Worm (Caenorhabditis elegans) whole organism, L4 larva: ENCODE results near the gene T13H10.2.

Experiments
- F10B5.3 ChIP-seq: sonication (generic microtip); optimal IDR thresholded peaks from 2 replicates; lab custom pipeline; 2016; ENCODE audit warnings: mild to moderate bottlenecking, missing genetic modification characterization, missing compliant biosample characterization
- R02D3.7 ChIP-seq: fragments of 150-350 bp; sonication (generic microtip); optimal IDR thresholded peaks from 3 replicates; lab custom pipeline; 2014; ENCODE audit warnings: missing biosample characterization, missing genetic modification characterization
- T20F7.1 ChIP-seq: fragments of 200-800 bp; sonication (Bioruptor generic); optimal IDR thresholded peaks from 2 replicates; lab custom pipeline; 2018; ENCODE audit warnings: mild to moderate bottlenecking, missing genetic modification characterization, missing compliant biosample characterization
- Y75B8A.6 ChIP-seq: fragments of 200-800 bp; sonication (Bioruptor generic); IDR thresholded peaks from 2 replicates; pipeline ENCODE4 v1.3.6; 2022; ENCODE audit warnings: missing genetic modification reagents, missing genetic modification characterization, missing compliant biosample characterization
- aly-2 ChIP-seq: sonication (generic microtip); optimal IDR thresholded peaks from 2 replicates; lab custom pipeline; 2018; ENCODE audit warnings: missing biosample characterization, missing genetic modification characterization
- ama-1 ChIP-seq: fragments of 150-350 bp; optimal IDR thresholded peaks from 2 replicates; lab custom pipeline; 2014; ENCODE audit warnings: inconsistent platforms, mixed read lengths
- ceh-20 ChIP-seq: fragments of 200-800 bp; sonication (Bioruptor generic); IDR thresholded peaks from 2 replicates; pipeline ENCODE4 v1.3.6; 2022; ENCODE audit warnings: missing genetic modification reagents, missing genetic modification characterization, missing compliant biosample characterization
- ceh-44 ChIP-seq: fragments of 200-800 bp; sonication (Bioruptor generic); IDR thresholded peaks from 2 replicates; pipeline ENCODE4 v1.3.6; 2022; ENCODE audit warnings: missing genetic modification reagents, missing genetic modification characterization, missing compliant biosample characterization
- ceh-62 ChIP-seq: sonication (generic microtip); optimal IDR thresholded peaks from 2 replicates; lab custom pipeline; 2017; ENCODE audit warnings: missing biosample characterization, missing genetic modification characterization
- ctbp-1 ChIP-seq: fragments of 200-800 bp; sonication (Bioruptor generic); IDR thresholded peaks from 2 replicates; pipeline ENCODE4 v1.3.6; 2022; ENCODE audit warnings: missing genetic modification reagents, missing genetic modification characterization, missing compliant biosample characterization
- daf-16 ChIP-seq, 3 experiments: sonication (generic microtip); optimal IDR thresholded peaks; 2 replicates each; lab custom pipeline; 2016 to 2017; ENCODE audit warnings: missing genetic modification characterization in 3 of 3, missing genetic modification reagents in 3 of 3, mild to moderate bottlenecking in 2 of 3, missing compliant biosample characterization in 2 of 3, missing biosample characterization in 1 of 3, moderate library complexity in 1 of 3
- egl-43 ChIP-seq: fragments of 200-800 bp; sonication (Bioruptor generic); IDR thresholded peaks from 2 replicates; pipeline ENCODE4 v1.3.6; 2022; ENCODE audit warnings: missing genetic modification reagents, missing genetic modification characterization, missing compliant biosample characterization
- gei-8 ChIP-seq: fragments of 200-800 bp; sonication (Bioruptor generic); optimal IDR thresholded peaks from 2 replicates; lab custom pipeline; 2018; ENCODE audit warnings: mild to moderate bottlenecking, missing genetic modification characterization, missing compliant biosample characterization
- hlh-11 ChIP-seq: fragments of 200-800 bp; sonication (Bioruptor generic); optimal IDR thresholded peaks from 2 replicates; lab custom pipeline; 2018; ENCODE audit warnings: mild to moderate bottlenecking, missing genetic modification characterization, missing compliant biosample characterization
- lin-1 ChIP-seq: fragments of 200-800 bp; sonication (Bioruptor generic); IDR thresholded peaks from 2 replicates; pipeline ENCODE4 v1.3.6; 2022; ENCODE audit warnings: missing genetic modification reagents, missing genetic modification characterization, missing compliant biosample characterization
- lin-13 ChIP-seq: fragments of 150-350 bp; optimal IDR thresholded peaks from 2 replicates; lab custom pipeline; 2014; ENCODE audit warnings: missing biosample characterization, missing genetic modification reagents, missing genetic modification characterization
- lin-15B ChIP-seq: fragments of 150-350 bp; sonication (generic microtip); optimal IDR thresholded peaks from 3 replicates; lab custom pipeline; 2014; ENCODE audit warnings: missing biosample characterization, missing genetic modification characterization
- mdl-1 ChIP-seq, 2 experiments: fragments of 150-350 bp in 1 of 2; sonication (generic microtip) in 1 of 2; optimal IDR thresholded peaks; 2 replicates each; lab custom pipeline; 2014 to 2017; ENCODE audit warnings: missing biosample characterization in 2 of 2, missing genetic modification characterization in 2 of 2
- mdt-29 ChIP-seq: fragments of 200-800 bp; sonication (Bioruptor generic); IDR thresholded peaks from 2 replicates; pipeline ENCODE4 v1.3.6; 2022; ENCODE audit warnings: missing genetic modification reagents, missing genetic modification characterization, missing compliant biosample characterization
- mes-2 ChIP-seq: sonication (generic microtip); optimal IDR thresholded peaks from 2 replicates; lab custom pipeline; 2016; ENCODE audit warnings: missing genotype, mild to moderate bottlenecking, missing genetic modification characterization, missing compliant biosample characterization; ENCODE audit not compliant: poor library complexity, severe bottlenecking
- mxl-3 ChIP-seq: fragments of 200-800 bp; sonication (Bioruptor generic); optimal IDR thresholded peaks from 2 replicates; lab custom pipeline; 2018; ENCODE audit warnings: mild to moderate bottlenecking, missing genetic modification characterization, missing compliant biosample characterization
- nhr-10 ChIP-seq: fragments of 150-350 bp; optimal IDR thresholded peaks from 2 replicates; lab custom pipeline; 2014; ENCODE audit warnings: missing biosample characterization, missing genetic modification characterization
- nhr-11 ChIP-seq: fragments of 150-350 bp; optimal IDR thresholded peaks from 2 replicates; lab custom pipeline; 2014; ENCODE audit warnings: missing biosample characterization, missing genetic modification characterization
- nhr-111 ChIP-seq: fragments of 200-800 bp; sonication (Bioruptor generic); optimal IDR thresholded peaks from 2 replicates; lab custom pipeline; 2018; ENCODE audit warnings: mild to moderate bottlenecking, missing genetic modification characterization, missing compliant biosample characterization
- nhr-41 ChIP-seq: fragments of 200-800 bp; sonication (Bioruptor generic); IDR thresholded peaks from 2 replicates; pipeline ENCODE4 v1.3.6; 2022; ENCODE audit warnings: missing genetic modification reagents, missing genetic modification characterization, missing compliant biosample characterization
- nhr-48 ChIP-seq: sonication (generic microtip); optimal IDR thresholded peaks from 2 replicates; lab custom pipeline; 2016; ENCODE audit warnings: mild to moderate bottlenecking, missing genetic modification characterization, missing compliant biosample characterization
- nhr-76 ChIP-seq: fragments of 150-350 bp; optimal IDR thresholded peaks from 2 replicates; lab custom pipeline; 2014; ENCODE audit warnings: missing biosample characterization, missing genetic modification characterization
- sdz-12 ChIP-seq: fragments of 200-800 bp; sonication (Bioruptor generic); optimal IDR thresholded peaks from 2 replicates; lab custom pipeline; 2018; ENCODE audit warnings: mild to moderate bottlenecking, missing genetic modification characterization, missing compliant biosample characterization
- skn-1 ChIP-seq: fragments of 150-350 bp; optimal IDR thresholded peaks from 2 replicates; lab custom pipeline; 2014; ENCODE audit warnings: missing biosample characterization, missing genetic modification characterization
- snpc-4 ChIP-seq: fragments of 150-350 bp; optimal IDR thresholded peaks from 2 replicates; lab custom pipeline; 2014; ENCODE audit warnings: missing biosample characterization, missing genetic modification characterization
- tra-1 ChIP-seq: fragments of 200-800 bp; sonication (Bioruptor generic); IDR thresholded peaks from 2 replicates; pipeline ENCODE4 v1.3.6; 2022; ENCODE audit warnings: missing genetic modification reagents, missing genetic modification characterization, missing compliant biosample characterization
- unc-39 ChIP-seq: sonication (generic microtip); optimal IDR thresholded peaks from 2 replicates; lab custom pipeline; 2017; ENCODE audit warnings: missing biosample characterization, missing genetic modification characterization
- unc-62 ChIP-seq, 3 experiments: fragments of 150-350 bp in 1 of 3; sonication (generic microtip); optimal IDR thresholded peaks in 2 of 3; peaks in 1 of 3; 1 replicate in 1 of 3; 2 replicates in 2 of 3; lab custom pipeline; 2014 to 2017; ENCODE audit warnings: missing biosample characterization in 3 of 3, missing genetic modification characterization in 3 of 3, missing genetic modification reagents in 3 of 3, missing genotype in 1 of 3
- zip-11 ChIP-seq: fragments of 200-800 bp; sonication (Bioruptor generic); IDR thresholded peaks from 2 replicates; pipeline ENCODE4 v1.3.6; 2022; ENCODE audit warnings: missing genetic modification characterization, missing compliant biosample characterization
- zip-2 ChIP-seq: fragments of 150-350 bp; optimal IDR thresholded peaks from 2 replicates; lab custom pipeline; 2014; ENCODE audit warnings: missing biosample characterization, missing genetic modification characterization

Gene T13H10.2

ce11 chrIV:9943214-9943613 is 20.8 kb upstream of the T13H10.2 start:
- no peak for TF ChIP-seq unc-39 (tag; lab: Kevin White, UChicago)
- TF ChIP-seq unc-62 (GFP tag; optimal IDR thresholded peaks at IDR 0.05 in 1 of 2; lab: Kevin White, UChicago) = peak in 1 of 2 experiments; percentile 99
- TF ChIP-seq unc-62 (tag; optimal IDR thresholded peaks at IDR 0.05; lab: Kevin White, UChicago) = no peak
- TF ChIP-seq, all 104 proteins: peak for 1

ce11 chrIV:9944279-9944678 is 19.8 kb upstream of the T13H10.2 start:
- TF ChIP-seq daf-16 (GFP tag; optimal IDR thresholded peaks at IDR 0.05; lab: Kevin White, UChicago) = no peak
- no peak for TF ChIP-seq daf-16 (tag; optimal IDR thresholded peaks at IDR 0.05; lab: Kevin White, UChicago)
- TF ChIP-seq, all 104 proteins: peak for 0

ce11 chrIV:9948035-9948434 is 16.0 kb upstream of the T13H10.2 start:
- no peak for TF ChIP-seq nhr-10 (tag; lab: Kevin White, UChicago)
- TF ChIP-seq nhr-11 (tag; lab: Kevin White, UChicago) = peak; percentile 53
- TF ChIP-seq nhr-48 (tag; lab: Kevin White, UChicago) = no peak
- peak; percentile 34 for TF ChIP-seq hlh-11 (tag; lab: Kevin White, UChicago)
- no peak for TF ChIP-seq zip-11 (GFP tag; lab: Robert Waterston, UW)
- peak in 1 of 2 experiments; percentile 86 for TF ChIP-seq unc-62 (GFP tag; optimal IDR thresholded peaks at IDR 0.05 in 1 of 2; lab: Kevin White, UChicago)
- no peak for TF ChIP-seq unc-62 (tag; optimal IDR thresholded peaks at IDR 0.05; lab: Kevin White, UChicago)

ce11 chrIV:9953333-9953732 is 10.7 kb upstream of the T13H10.2 start, which contains the start of gene gon-1:
gon-1 (minus strand) TSS chrIV:9953433.
- no peak for TF ChIP-seq Y75B8A.6 (GFP tag; lab: Robert Waterston, UW)
- no peak for TF ChIP-seq nhr-41 (GFP tag; lab: Robert Waterston, UW)
- no peak for TF ChIP-seq aly-2 (tag; lab: Kevin White, UChicago)
- no peak for TF ChIP-seq mxl-3
- TF ChIP-seq lin-15B (tag; lab: Kevin White, UChicago) = no peak
- no peak for TF ChIP-seq R02D3.7
- no peak for TF ChIP-seq snpc-4 (tag; lab: Kevin White, UChicago)
- TF ChIP-seq nhr-76 (tag; lab: Kevin White, UChicago) = no peak

ce11 chrIV:9969081-9969480 is 5.0 kb downstream of the T13H10.2 start, which contains the start of the genes kin-5 and C47E12.11:
kin-5 (minus strand) TSS chrIV:9969181.
C47E12.11 (plus strand) TSS chrIV:9969400.
- TF ChIP-seq lin-1 (no peak), mdl-1 (tag; optimal IDR thresholded peaks at IDR 0.05; lab: Kevin White, UChicago) (no peak), ama-1 (lab: Kevin White, UChicago) (no peak), nhr-111 (no peak), lin-13 (no peak), zip-2 (tag; lab: Kevin White, UChicago) (no peak), ctbp-1 (no peak), nhr-76 (tag; lab: Kevin White, UChicago) (no peak), aly-2 (tag; lab: Kevin White, UChicago) (no peak), egl-43 (no peak), hlh-11 (tag; lab: Kevin White, UChicago) (no peak), zip-11 (GFP tag; lab: Robert Waterston, UW) (no peak), ceh-20 (GFP tag; lab: Robert Waterston, UW) (no peak), ceh-44 (GFP tag; lab: Robert Waterston, UW) (no peak), snpc-4 (tag; lab: Kevin White, UChicago) (no peak), ceh-62 (tag; lab: Kevin White, UChicago) (no peak), nhr-41 (GFP tag; lab: Robert Waterston, UW) (no peak), T20F7.1 (GFP tag; lab: Kevin White, UChicago) (no peak), mes-2 (tag; lab: Kevin White, UChicago) (no peak), mdt-29 (GFP tag; lab: Robert Waterston, UW) (no peak)
- TF ChIP-seq, all 104 proteins: peak for 0

ce11 chrIV:9972629-9973028 is 8.6 kb downstream of the T13H10.2 start, which contains the start of the genes C47E12.12 and C47E12.10:
C47E12.12 (minus strand) TSS chrIV:9972729.
C47E12.10 (plus strand) TSS chrIV:9972800.
- TF ChIP-seq skn-1 (tag; lab: Kevin White, UChicago) (no peak), tra-1 (GFP tag; lab: Robert Waterston, UW) (no peak), T20F7.1 (GFP tag; lab: Kevin White, UChicago) (no peak), gei-8 (GFP tag; lab: Kevin White, UChicago) (no peak), sdz-12 (GFP tag; lab: Kevin White, UChicago) (no peak), nhr-111 (no peak), F10B5.3 (tag; lab: Kevin White, UChicago) (no peak)
